Fruit fly (Drosophila melanogaster) whole organism: ENCODE data around the gene alien.

Source experiments
- CG8478 ChIP-seq: fragments of >200 bp; optimal IDR thresholded peaks from 2 replicates; lab custom pipeline; 2018; ENCODE audit warnings: inconsistent platforms
- Dll ChIP-seq: fragments of >200 bp; optimal IDR thresholded peaks from 2 replicates; lab custom pipeline; 2017
- EcR ChIP-seq, 2 experiments: fragments of >200 bp; optimal IDR thresholded peaks; 2 replicates each; lab custom pipeline; 2017; ENCODE audit warnings: missing biosample characterization in 2 of 2, missing genetic modification characterization in 2 of 2, missing genetic modification reagents in 2 of 2
- psq ChIP-seq: fragments of >200 bp; optimal IDR thresholded peaks from 2 replicates; lab custom pipeline; 2017
- usp ChIP-seq: fragments of >200 bp; optimal IDR thresholded peaks from 2 replicates; lab custom pipeline; 2017; ENCODE audit warnings: missing biosample characterization, missing genetic modification characterization, mixed read lengths

- no peak for TF ChIP-seq Dll (lab: Kevin White, UChicago)
- TF ChIP-seq usp = no peak
- no peak for TF ChIP-seq EcR (GFP tag; optimal IDR thresholded peaks at IDR 0.05; lab: Kevin White, UChicago)
- TF ChIP-seq CG8478 = no peak
- TF ChIP-seq psq (lab: Kevin White, UChicago) = no peak
These were observed 9.8 kb downstream of the alien start for dm6 chr2L:8987251-8987937.
